Worm (Caenorhabditis elegans): ENCODE data around the gene F17E9.2.

DNA sequence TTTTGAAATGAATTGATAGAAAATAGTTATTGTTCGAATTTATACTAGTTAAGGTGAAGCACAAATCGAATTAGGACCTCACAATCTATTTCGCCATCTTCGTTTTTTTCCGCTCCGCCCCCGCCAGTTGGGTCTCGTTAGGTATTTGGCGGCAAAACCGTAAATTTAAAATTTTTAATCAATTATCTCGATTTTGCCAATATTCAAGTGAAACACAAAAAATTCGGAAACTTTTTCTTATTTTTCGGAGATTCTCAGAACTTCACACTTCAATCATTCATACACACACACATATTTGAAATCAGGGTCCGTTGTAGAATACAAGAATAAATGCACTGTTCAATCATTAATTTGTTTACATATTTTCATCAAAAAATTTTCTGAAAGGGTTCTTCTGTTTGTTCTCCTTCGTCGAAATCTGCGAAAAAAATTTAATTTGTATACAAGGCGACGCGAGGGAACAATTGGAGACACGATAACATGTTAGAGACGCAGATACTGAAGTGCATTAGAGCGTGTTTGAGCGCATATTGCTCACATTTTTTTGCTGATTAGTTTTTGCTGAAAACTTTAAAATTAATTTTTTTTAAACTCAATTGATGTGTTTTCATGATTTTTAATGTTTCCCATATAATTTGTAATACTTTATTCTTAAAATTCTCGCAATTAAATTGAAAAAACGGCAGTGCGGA, 4.2 kb downstream of the F17E9.2 start, which contains the start of gene D2096.5:
- TF ChIP-seq flt-1 (GFP tag; IDR thresholded peaks at IDR 0.05) (no peak), ztf-23 (GFP tag; IDR thresholded peaks at IDR 0.05) (no peak), tab-1 (GFP tag; IDR thresholded peaks at IDR 0.05) (no peak)
